Fruit fly (Drosophila melanogaster) whole organism, pupa: ENCODE measurements around the gene Rack1.

Experiments
- CG10348 ChIP-seq: fragments of 200-800 bp; sonication (Bioruptor generic); IDR thresholded peaks from 2 replicates; pipeline ENCODE4 v1.3.6; 2022; ENCODE audit warnings: missing biosample characterization, missing genetic modification characterization
- CG12605 ChIP-seq: fragments of 200-800 bp; sonication (Bioruptor generic); IDR thresholded peaks from 2 replicates; pipeline ENCODE4 v1.3.6; 2022; ENCODE audit warnings: missing biosample characterization, missing genetic modification characterization
- CG13204 ChIP-seq: fragments of 200-800 bp; sonication (Bioruptor generic); optimal IDR thresholded peaks from 2 replicates; lab custom pipeline; 2018; ENCODE audit warnings: missing biosample characterization, mild to moderate bottlenecking, missing genetic modification characterization, moderate library complexity
- CG14655 ChIP-seq: fragments of 200-800 bp; sonication (Bioruptor generic); optimal IDR thresholded peaks from 3 replicates; lab custom pipeline; 2017; ENCODE audit warnings: mild to moderate bottlenecking, missing biosample characterization, missing genetic modification reagents, missing genetic modification characterization
- CG15710 ChIP-seq: fragments of 200-800 bp; sonication (Bioruptor generic); optimal IDR thresholded peaks from 2 replicates; lab custom pipeline; 2018; ENCODE audit warnings: missing biosample characterization, mild to moderate bottlenecking, missing genetic modification characterization, moderate library complexity
- CG17806 ChIP-seq: fragments of 200-800 bp; sonication (Bioruptor generic); optimal IDR thresholded peaks from 2 replicates; lab custom pipeline; 2018; ENCODE audit warnings: missing biosample characterization, mild to moderate bottlenecking, missing genetic modification characterization, moderate library complexity
- CG32121 ChIP-seq: fragments of 200-800 bp; sonication (Bioruptor generic); IDR thresholded peaks from 2 replicates; pipeline ENCODE4 v1.3.6; 2022; ENCODE audit warnings: missing biosample characterization, missing genetic modification characterization
- CG34367 ChIP-seq: fragments of 200-800 bp; sonication (Bioruptor generic); optimal IDR thresholded peaks from 2 replicates; lab custom pipeline; 2018; ENCODE audit warnings: missing biosample characterization, mild to moderate bottlenecking, missing genetic modification characterization
- CG4496 ChIP-seq: fragments of 200-800 bp; sonication (Bioruptor generic); IDR thresholded peaks from 3 replicates; pipeline ENCODE4 v1.3.6; 2022; ENCODE audit warnings: missing biosample characterization, missing genetic modification characterization
- CG8159 ChIP-seq: fragments of 200-800 bp; sonication (Bioruptor generic); optimal IDR thresholded peaks from 3 replicates; lab custom pipeline; 2018; ENCODE audit warnings: missing biosample characterization, mild to moderate bottlenecking, missing genetic modification characterization, moderate library complexity
- CG8301 ChIP-seq: fragments of 200-800 bp; sonication (Bioruptor generic); optimal IDR thresholded peaks from 2 replicates; lab custom pipeline; 2018; ENCODE audit warnings: missing biosample characterization, mild to moderate bottlenecking, missing genetic modification characterization
- CG9948 ChIP-seq: fragments of 200-800 bp; sonication (Bioruptor generic); optimal IDR thresholded peaks from 2 replicates; lab custom pipeline; 2018; ENCODE audit warnings: missing biosample characterization, mild to moderate bottlenecking, missing genetic modification characterization, moderate library complexity
- D1 ChIP-seq: fragments of 200-800 bp; sonication (Bioruptor generic); optimal IDR thresholded peaks from 2 replicates; lab custom pipeline; 2018; ENCODE audit warnings: missing biosample characterization, mild to moderate bottlenecking, missing genetic modification characterization, moderate library complexity
- EcR ChIP-seq: fragments of 200-800 bp; sonication (Bioruptor generic); optimal IDR thresholded peaks from 3 replicates; lab custom pipeline; 2019; ENCODE audit warnings: missing biosample characterization, missing genetic modification characterization, mild to moderate bottlenecking, moderate library complexity, missing genetic modification reagents
- Ets98B ChIP-seq: fragments of 200-800 bp; sonication (Bioruptor generic); IDR thresholded peaks from 2 replicates; pipeline ENCODE4 v1.3.6; 2022; ENCODE audit warnings: missing biosample characterization, missing genetic modification characterization
- Pif1A ChIP-seq: fragments of 200-800 bp; sonication (Bioruptor generic); optimal IDR thresholded peaks from 3 replicates; lab custom pipeline; 2016; ENCODE audit warnings: missing biosample characterization, missing genetic modification characterization
- Pif1B ChIP-seq: fragments of 200-800 bp; sonication (Bioruptor generic); optimal IDR thresholded peaks from 3 replicates; lab custom pipeline; 2016; ENCODE audit warnings: missing biosample characterization, missing genetic modification characterization
- Snoo ChIP-seq: fragments of 200-800 bp; sonication (Bioruptor generic); optimal IDR thresholded peaks from 3 replicates; lab custom pipeline; 2017; ENCODE audit warnings: missing biosample characterization, mild to moderate bottlenecking, missing genetic modification characterization, inconsistent platforms
- fd96Ca ChIP-seq: fragments of 200-800 bp; sonication (Bioruptor generic); IDR thresholded peaks from 3 replicates; pipeline ENCODE4 v1.3.6; 2022; ENCODE audit warnings: missing biosample characterization, missing genetic modification characterization
- gl ChIP-seq: fragments of 200-800 bp; sonication (Bioruptor generic); optimal IDR thresholded peaks from 2 replicates; lab custom pipeline; 2018; ENCODE audit warnings: missing biosample characterization, mild to moderate bottlenecking, missing genetic modification characterization
- rn ChIP-seq: fragments of 200-800 bp; sonication (Bioruptor generic); IDR thresholded peaks from 2 replicates; pipeline ENCODE4 v1.3.6; 2022; ENCODE audit warnings: missing biosample characterization, missing genetic modification characterization

Gene Rack1

dm6 chr2L:7790448-7791355, 36.4 kb downstream of the Rack1 start, which contains the start of gene CG7149:
TSS of gene CG7149 (minus strand) at chr2L:7790557.
- TF ChIP-seq Ets98B (no peak; the same call in 1 of the 2 replicates), Snoo (tag; lab: Kevin White, UChicago) (peak; percentile 25), CG10348 (GFP tag; lab: Robert Waterston, UW) (no peak), CG15710 (no peak), CG8159 (tag; lab: Kevin White, UChicago) (peak; percentile 46), CG4496 (GFP tag; lab: Robert Waterston, UW) (peak; percentile 37; the same call in 1 of the 3 replicates), CG8301 (tag; lab: Kevin White, UChicago) (no peak), CG9948 (tag; lab: Kevin White, UChicago) (no peak), Pif1B (GFP tag; lab: Kevin White, UChicago) (no peak), CG12605 (0 out of 2 replicates have a peak, but pooled peaks have one; percentile 11), Pif1A (GFP tag; lab: Kevin White, UChicago) (no peak), fd96Ca (GFP tag; lab: Robert Waterston, UW) (peak; percentile 13; the same call in 1 of the 3 replicates), CG14655 (peak; percentile 20), CG17806 (no peak), D1 (tag; lab: Kevin White, UChicago) (no peak), gl (tag; lab: Kevin White, UChicago) (no peak), CG13204 (GFP tag; lab: Kevin White, UChicago) (peak; percentile 67), EcR (GFP tag; lab: Kevin White, UChicago) (peak; percentile 52), CG32121 (GFP tag; lab: Robert Waterston, UW) (no peak)

dm6 chr2L:7790081-7790447, 37.1 kb downstream of the Rack1 start:
- TF ChIP-seq CG12605 (no peak), D1 (tag; lab: Kevin White, UChicago) (no peak), CG13204 (GFP tag; lab: Kevin White, UChicago) (no peak), CG10348 (GFP tag; lab: Robert Waterston, UW) (no peak), gl (tag; lab: Kevin White, UChicago) (no peak), CG14655 (no peak), Pif1B (GFP tag; lab: Kevin White, UChicago) (no peak), CG34367 (tag; lab: Kevin White, UChicago) (no peak), Pif1A (GFP tag; lab: Kevin White, UChicago) (no peak), CG32121 (GFP tag; lab: Robert Waterston, UW) (no peak), CG8159 (tag; lab: Kevin White, UChicago) (no peak), fd96Ca (GFP tag; lab: Robert Waterston, UW) (no peak), rn (GFP tag; lab: Robert Waterston, UW) (no peak), CG17806 (no peak), CG15710 (no peak), Ets98B (no peak), Snoo (tag; lab: Kevin White, UChicago) (no peak), CG4496 (GFP tag; lab: Robert Waterston, UW) (no peak), CG9948 (tag; lab: Kevin White, UChicago) (no peak), EcR (GFP tag; lab: Kevin White, UChicago) (no peak)

- peak; percentile 9; the same call in 1 of the 2 replicates for TF ChIP-seq Ets98B
- TF ChIP-seq CG13204 (GFP tag; lab: Kevin White, UChicago) = no peak
Measured at dm6 chr2L:7788952-7789466, 38.1 kb downstream of the Rack1 start.

dm6 chr2L:7782788-7783401, 44.2 kb downstream of the Rack1 start, which contains the start of gene Brd7-9:
TSS of gene Brd7-9 (plus strand) at chr2L:7782865.
- no peak for TF ChIP-seq CG17806
- TF ChIP-seq CG10348 (GFP tag; lab: Robert Waterston, UW) = no peak
- no peak for TF ChIP-seq EcR (GFP tag; lab: Kevin White, UChicago)
- TF ChIP-seq CG34367 (tag; lab: Kevin White, UChicago) = peak; percentile 59
- peak; percentile 91 for TF ChIP-seq CG4496 (GFP tag; lab: Robert Waterston, UW)
- no peak for TF ChIP-seq CG9948 (tag; lab: Kevin White, UChicago)
- no peak for TF ChIP-seq Snoo (tag; lab: Kevin White, UChicago)
- TF ChIP-seq Pif1B (GFP tag; lab: Kevin White, UChicago) = peak; percentile 79
- TF ChIP-seq fd96Ca (GFP tag; lab: Robert Waterston, UW) = peak; percentile 74
- TF ChIP-seq CG14655 = peak; percentile 80
- TF ChIP-seq gl (tag; lab: Kevin White, UChicago) = peak; percentile 51
- peak; percentile 82 for TF ChIP-seq CG12605
- TF ChIP-seq CG13204 (GFP tag; lab: Kevin White, UChicago) = no peak
- TF ChIP-seq rn (GFP tag; lab: Robert Waterston, UW) = 0 out of 2 replicates have a peak, but pooled peaks have one; percentile 7
- TF ChIP-seq Pif1A (GFP tag; lab: Kevin White, UChicago) = peak; percentile 80
- TF ChIP-seq Ets98B = peak; percentile 86
- TF ChIP-seq CG8301 (tag; lab: Kevin White, UChicago) = peak; percentile 80
- TF ChIP-seq CG15710 = no peak
- peak; percentile 79 for TF ChIP-seq CG32121 (GFP tag; lab: Robert Waterston, UW)
- no peak for TF ChIP-seq D1 (tag; lab: Kevin White, UChicago)
- peak; percentile 68 for TF ChIP-seq CG8159 (tag; lab: Kevin White, UChicago)
